Worm (Caenorhabditis elegans) whole organism, late embryonic: ENCODE data around the gene ZK856.7.

ENCODE experiments used
- ceh-9 ChIP-seq: sonication (generic microtip); optimal IDR thresholded peaks from 2 replicates; lab custom pipeline; 2016; ENCODE audit warnings: mild to moderate bottlenecking, missing genetic modification characterization, inconsistent platforms, missing compliant biosample characterization
- dmd-4 ChIP-seq: sonication (generic microtip); optimal IDR thresholded peaks from 2 replicates; lab custom pipeline; 2016; ENCODE audit warnings: borderline replicate concordance, missing genetic modification characterization, missing compliant biosample characterization
- elt-2 ChIP-seq: sonication (generic microtip); optimal IDR thresholded peaks from 2 replicates; lab custom pipeline; 2016; ENCODE audit warnings: missing genetic modification reagents, missing genetic modification characterization, missing compliant biosample characterization
- fkh-10 ChIP-seq: fragments of 150-350 bp; optimal IDR thresholded peaks from 2 replicates; lab custom pipeline; 2014; ENCODE audit warnings: missing biosample characterization, missing genetic modification reagents, missing genetic modification characterization
- madf-2 ChIP-seq: sonication (generic microtip); optimal IDR thresholded peaks from 2 replicates; lab custom pipeline; 2017; ENCODE audit warnings: missing genetic modification characterization, missing compliant biosample characterization
- nhr-11 ChIP-seq: fragments of 150-350 bp; optimal IDR thresholded peaks from 2 replicates; lab custom pipeline; 2014; ENCODE audit warnings: missing biosample characterization, missing genetic modification characterization
- pha-4 ChIP-seq: fragments of 150-350 bp; optimal IDR thresholded peaks from 2 replicates; lab custom pipeline; 2018; ENCODE audit warnings: missing biosample characterization, missing genetic modification reagents, missing genetic modification characterization
- sdc-2 ChIP-seq: sonication (generic microtip); optimal IDR thresholded peaks from 2 replicates; lab custom pipeline; 2016; ENCODE audit warnings: missing genotype, missing genetic modification characterization, missing compliant biosample characterization
- tbx-2 ChIP-seq: sonication (generic microtip); optimal IDR thresholded peaks from 2 replicates; lab custom pipeline; 2016; ENCODE audit warnings: missing genetic modification characterization, missing compliant biosample characterization

DNA sequence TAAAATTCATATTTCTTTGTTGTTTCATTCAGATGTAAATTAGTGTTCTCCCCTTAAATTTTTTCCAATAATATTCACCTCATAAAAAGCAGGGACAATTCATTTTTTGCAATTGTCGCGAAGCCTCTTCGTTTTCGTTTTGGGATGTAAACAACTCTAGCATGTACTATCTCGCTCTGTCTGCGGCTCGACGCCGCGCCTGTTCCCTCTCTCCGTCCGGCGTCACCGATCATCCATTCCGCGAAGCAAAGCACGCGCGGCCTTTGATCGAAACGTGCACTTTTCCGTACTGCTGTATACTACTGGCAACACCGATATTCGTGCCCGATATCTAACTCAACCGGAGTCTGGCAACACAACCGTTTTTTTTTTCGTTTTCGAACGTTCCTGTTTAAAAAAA is 45.1 kb downstream of the ZK856.7 start:
- TF ChIP-seq tbx-2 (tag; lab: Kevin White, UChicago) (no peak), elt-2 (tag; lab: Kevin White, UChicago) (no peak), madf-2 (tag; lab: Kevin White, UChicago) (no peak), pha-4 (no peak), fkh-10 (GFP tag; lab: Kevin White, UChicago) (no peak), nhr-11 (tag; lab: Kevin White, UChicago) (no peak), dmd-4 (tag; lab: Kevin White, UChicago) (no peak), sdc-2 (tag; lab: Kevin White, UChicago) (no peak), ceh-9 (no peak)
